Fruit fly (Drosophila melanogaster) whole organism: ENCODE results near the gene CG16710.

ENCODE experiments used
- CG8478 ChIP-seq: fragments of >200 bp; optimal IDR thresholded peaks from 2 replicates; lab custom pipeline; 2018; ENCODE audit warnings: inconsistent platforms
- Dll ChIP-seq: fragments of >200 bp; optimal IDR thresholded peaks from 2 replicates; lab custom pipeline; 2017
- EcR ChIP-seq, 2 experiments: fragments of >200 bp; optimal IDR thresholded peaks; 2 replicates each; lab custom pipeline; 2017; ENCODE audit warnings: missing biosample characterization in 2 of 2, missing genetic modification characterization in 2 of 2, missing genetic modification reagents in 2 of 2
- pan ChIP-seq: fragments of >200 bp; optimal IDR thresholded peaks from 2 replicates; lab custom pipeline; 2017
- psq ChIP-seq: fragments of >200 bp; optimal IDR thresholded peaks from 2 replicates; lab custom pipeline; 2017
- usp ChIP-seq: fragments of >200 bp; optimal IDR thresholded peaks from 2 replicates; lab custom pipeline; 2017; ENCODE audit warnings: missing biosample characterization, missing genetic modification characterization, mixed read lengths

Gene CG16710

DNA sequence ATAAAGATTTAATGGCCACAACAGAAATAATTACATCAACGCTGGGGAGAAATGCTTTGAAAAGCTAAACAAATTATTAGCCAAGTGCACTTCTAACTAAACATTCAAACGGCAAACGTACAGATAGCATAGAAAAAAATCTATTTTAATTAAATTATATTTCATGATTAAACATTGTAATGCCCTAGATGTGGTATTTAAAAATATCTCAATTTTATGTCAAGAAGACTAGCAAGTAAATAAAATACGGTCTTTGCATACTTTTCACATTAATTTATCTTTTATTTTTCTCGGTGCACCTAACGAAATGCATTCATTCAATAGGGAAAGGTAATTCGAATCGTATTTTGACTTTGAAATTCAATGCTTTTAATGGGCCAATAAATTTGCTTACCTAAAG is 22.7 kb upstream of the CG16710 start:
- TF ChIP-seq usp (GFP tag; lab: Kevin White, UChicago), result no peak
- TF ChIP-seq psq (lab: Kevin White, UChicago), result no peak
- TF ChIP-seq CG8478 (lab: Kevin White, UChicago), result no peak
- no peak for TF ChIP-seq pan (lab: Kevin White, UChicago)
- TF ChIP-seq Dll (lab: Kevin White, UChicago), result no peak
- TF ChIP-seq EcR (GFP tag; optimal IDR thresholded peaks at IDR 0.05; lab: Kevin White, UChicago), result no peak

DNA sequence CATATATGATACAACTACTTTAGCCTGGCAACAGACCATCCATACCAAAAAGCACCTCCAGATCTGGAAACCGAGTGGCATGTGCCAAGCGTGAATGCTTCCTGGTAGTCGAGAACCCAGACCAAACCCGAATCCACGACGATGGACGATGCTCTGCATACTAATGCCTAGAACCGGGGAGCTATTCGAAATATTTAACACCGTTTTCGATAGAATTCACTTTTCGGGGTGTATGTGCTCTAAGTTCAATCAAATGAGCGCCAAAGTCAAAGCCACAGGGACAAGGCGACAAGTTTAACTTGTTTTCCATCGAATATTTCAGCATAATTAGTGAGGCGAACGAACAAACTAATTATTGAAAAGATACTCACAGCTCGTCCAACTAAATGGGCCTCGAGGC is 19.5 kb upstream of the CG16710 start:
- TF ChIP-seq usp (GFP tag; lab: Kevin White, UChicago) (no peak), EcR (GFP tag; optimal IDR thresholded peaks at IDR 0.05; lab: Kevin White, UChicago) (no peak), psq (lab: Kevin White, UChicago) (no peak), pan (lab: Kevin White, UChicago) (no peak), Dll (lab: Kevin White, UChicago) (no peak)

DNA sequence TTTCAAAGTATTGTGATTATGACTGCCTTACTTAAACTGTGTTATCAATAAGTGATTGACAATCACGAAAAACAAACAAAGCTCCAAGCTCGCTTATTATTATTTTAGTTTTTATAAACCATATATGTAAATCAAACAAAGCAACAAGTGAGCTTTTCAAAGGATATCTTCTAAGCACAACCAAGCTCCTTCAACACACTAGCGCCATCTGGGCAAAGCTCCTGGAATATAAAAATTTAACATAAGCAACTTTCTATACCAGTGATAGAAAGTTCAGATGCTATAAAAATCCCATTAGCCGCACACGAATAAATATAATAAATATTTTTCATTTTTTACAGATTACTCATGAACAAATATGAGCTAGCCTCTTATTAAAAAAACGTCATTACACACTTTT is 17.9 kb upstream of the CG16710 start:
- TF ChIP-seq usp (GFP tag; lab: Kevin White, UChicago) (no peak), EcR (GFP tag; optimal IDR thresholded peaks at IDR 0.05; lab: Kevin White, UChicago) (no peak), Dll (lab: Kevin White, UChicago) (no peak), psq (lab: Kevin White, UChicago) (no peak), pan (lab: Kevin White, UChicago) (no peak), CG8478 (lab: Kevin White, UChicago) (no peak)

DNA sequence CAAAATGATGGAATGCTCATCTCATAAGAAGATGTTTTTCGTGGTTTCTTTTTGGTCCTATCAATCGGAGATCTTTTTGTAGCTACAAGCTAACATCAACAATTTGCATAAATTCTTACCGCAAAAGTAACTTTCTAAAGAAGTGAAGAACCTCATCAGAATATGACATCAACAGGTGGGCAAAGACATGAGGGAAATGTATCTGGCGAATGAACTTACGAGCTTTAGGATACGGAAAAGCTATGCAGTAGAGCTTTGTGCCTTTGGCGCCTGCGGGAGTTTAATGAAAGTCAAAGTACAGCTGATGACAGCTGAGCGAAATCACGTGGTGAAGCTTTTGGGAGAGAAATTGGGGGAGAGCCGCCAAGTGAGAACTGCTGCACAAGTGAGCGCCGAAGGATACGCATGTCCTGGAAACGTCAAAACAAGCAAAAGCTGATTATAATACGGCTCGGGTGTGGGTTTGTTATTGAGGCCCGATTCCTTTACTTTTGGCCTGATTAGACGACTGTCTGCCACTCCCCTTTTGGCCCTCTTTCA is 15.6 kb upstream of the CG16710 start:
- no peak for TF ChIP-seq usp (GFP tag; lab: Kevin White, UChicago)
- TF ChIP-seq Dll (lab: Kevin White, UChicago), result no peak
- no peak for TF ChIP-seq psq (lab: Kevin White, UChicago)

DNA sequence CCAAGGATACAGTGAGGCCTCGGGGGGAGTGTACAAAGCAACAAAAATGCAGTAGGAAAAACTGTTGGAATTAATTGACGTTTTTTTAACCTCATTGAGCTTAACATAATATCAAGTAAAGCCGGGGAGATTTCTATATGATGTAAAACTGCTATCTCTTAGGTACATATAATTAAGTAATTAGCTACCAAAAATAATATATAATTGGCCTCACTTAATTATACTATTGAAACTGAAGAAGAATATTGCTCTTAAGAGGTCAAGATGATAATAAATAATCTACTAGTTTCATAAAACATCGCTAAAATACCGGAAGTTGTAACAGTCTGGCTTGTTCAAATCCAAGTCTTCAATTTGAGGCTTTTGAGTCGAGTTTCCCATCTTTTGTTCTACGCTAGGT is 14.9 kb upstream of the CG16710 start:
- TF ChIP-seq EcR (GFP tag; optimal IDR thresholded peaks at IDR 0.05; lab: Kevin White, UChicago) (no peak), usp (GFP tag; lab: Kevin White, UChicago) (no peak), pan (lab: Kevin White, UChicago) (no peak)

DNA sequence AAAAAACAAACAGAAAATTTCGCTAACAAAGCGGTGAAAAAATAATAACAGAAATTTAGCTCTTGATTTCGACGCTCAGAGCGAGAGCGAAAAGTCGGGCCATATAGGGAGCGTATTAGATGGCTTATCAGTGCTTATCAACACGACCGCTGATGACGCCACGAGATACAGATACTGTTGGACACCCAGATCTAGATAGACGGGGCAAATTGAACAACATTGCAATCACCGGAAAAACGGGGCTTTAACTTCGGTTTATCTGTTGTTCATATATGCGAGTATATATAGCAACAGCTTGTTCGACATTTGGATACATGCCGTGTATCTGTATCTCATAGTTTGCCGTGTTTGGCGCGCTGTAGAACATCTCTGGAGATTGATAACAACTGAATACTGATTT is 13.7 kb upstream of the CG16710 start:
- no peak for TF ChIP-seq Dll (lab: Kevin White, UChicago)

DNA sequence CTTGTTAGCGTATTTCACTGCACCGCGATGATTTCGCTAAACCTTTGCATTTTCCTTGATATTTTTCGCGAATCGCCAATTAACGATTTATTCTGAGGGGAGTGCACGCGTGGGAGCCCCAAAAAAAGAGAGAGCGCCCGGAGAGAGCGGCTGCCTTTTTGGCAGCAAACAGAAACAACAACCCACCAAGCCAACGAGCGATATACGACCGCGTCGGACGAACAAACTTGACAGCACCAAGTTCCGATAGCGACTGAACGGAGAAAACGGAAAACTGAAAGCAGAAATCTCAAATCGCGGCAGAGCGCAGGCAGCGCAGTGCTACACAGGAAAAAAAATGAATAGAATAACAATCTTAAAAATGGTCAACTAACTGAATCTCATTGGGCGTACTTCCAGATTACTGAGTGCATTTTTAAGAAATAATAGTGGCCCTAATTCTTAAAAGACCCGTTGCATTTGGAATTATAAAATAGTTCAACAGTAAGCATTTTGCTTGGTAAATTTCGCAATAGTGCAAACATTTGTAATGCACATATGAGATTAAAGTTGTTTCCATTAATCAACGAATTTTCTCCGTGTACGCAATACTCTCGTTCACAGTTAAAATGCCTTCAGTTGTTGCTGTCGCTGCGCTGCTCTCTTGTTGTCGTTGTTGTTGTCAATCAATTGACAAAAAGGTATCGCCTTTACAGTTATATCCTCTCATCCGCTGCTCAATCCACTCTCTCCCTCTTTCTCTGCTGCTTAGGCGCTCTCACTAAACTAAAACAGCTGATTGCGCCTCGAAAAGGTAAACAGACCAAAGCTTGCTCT is 12.7 kb upstream of the CG16710 start, which contains the start of gene CG31145:
CG31145 (minus strand) TSS at position 259 of the 816 bp plus-strand sequence.
- TF ChIP-seq CG8478 (lab: Kevin White, UChicago) (no peak), pan (lab: Kevin White, UChicago) (peak; percentile 23), Dll (lab: Kevin White, UChicago) (peak; percentile 68)

DNA sequence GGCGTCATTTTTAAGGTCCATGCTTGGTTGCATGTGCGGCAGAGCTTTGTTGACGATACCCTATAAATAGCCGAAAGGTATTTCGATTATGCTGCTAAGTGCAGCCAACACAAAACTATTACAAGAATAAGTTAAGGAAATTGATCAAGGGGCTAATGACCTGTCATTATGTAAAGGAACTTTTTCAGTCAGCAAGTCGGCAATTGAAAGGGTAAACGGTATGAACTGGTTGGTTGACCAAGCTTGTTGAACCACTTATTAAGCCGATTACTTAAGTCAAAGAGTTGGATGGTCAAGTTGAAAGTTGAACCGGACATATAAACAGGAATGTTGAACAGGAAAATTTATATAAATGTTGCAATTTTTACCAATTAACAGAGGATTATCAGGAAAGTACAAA is 9.2 kb upstream of the CG16710 start:
- TF ChIP-seq EcR (GFP tag; optimal IDR thresholded peaks at IDR 0.05; lab: Kevin White, UChicago), result no peak
- TF ChIP-seq usp (GFP tag; lab: Kevin White, UChicago), result no peak
- no peak for TF ChIP-seq CG8478 (lab: Kevin White, UChicago)
- TF ChIP-seq Dll (lab: Kevin White, UChicago), result no peak

DNA sequence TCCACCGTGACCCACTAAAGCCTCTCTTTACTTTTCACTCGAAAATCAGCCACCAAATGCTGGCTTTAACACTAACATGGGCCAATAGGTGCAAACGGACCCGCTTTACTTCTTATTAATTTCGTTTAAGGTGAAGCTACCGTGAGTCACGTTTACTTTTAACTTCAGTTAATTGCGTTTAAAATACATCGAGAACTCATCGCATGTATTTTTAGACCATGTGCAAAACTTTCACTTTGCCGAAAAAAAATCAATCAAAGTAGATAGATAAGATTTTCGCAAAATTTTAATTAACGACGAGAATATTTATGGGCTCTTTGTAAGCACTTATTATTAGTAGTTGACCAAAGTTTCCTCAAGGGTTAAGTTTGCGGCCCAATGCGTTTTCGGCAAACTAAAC is 7.9 kb upstream of the CG16710 start:
- no peak for TF ChIP-seq CG8478 (lab: Kevin White, UChicago)
- no peak for TF ChIP-seq usp (GFP tag; lab: Kevin White, UChicago)
- TF ChIP-seq EcR (GFP tag; optimal IDR thresholded peaks at IDR 0.05; lab: Kevin White, UChicago), result no peak

DNA sequence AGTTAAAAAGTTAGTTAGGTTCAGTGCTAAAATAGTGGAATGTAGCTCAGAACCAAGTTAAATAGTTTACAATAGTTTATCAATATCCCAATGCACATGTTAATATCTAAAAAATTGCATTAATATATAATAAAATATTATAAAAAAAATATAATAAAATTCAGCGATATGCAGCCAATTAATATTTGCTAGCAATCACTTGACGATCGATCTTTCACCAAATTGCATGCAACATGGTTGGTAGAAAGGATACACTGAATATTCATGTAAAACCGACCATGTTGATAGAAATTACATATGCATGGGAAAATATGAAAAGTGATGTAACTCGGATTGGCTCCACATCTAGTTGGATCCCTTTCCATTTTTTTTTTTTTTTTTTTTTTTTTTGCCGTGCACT is 6.7 kb upstream of the CG16710 start:
- no peak for TF ChIP-seq usp (GFP tag; lab: Kevin White, UChicago)
- TF ChIP-seq CG8478 (lab: Kevin White, UChicago), result no peak

DNA sequence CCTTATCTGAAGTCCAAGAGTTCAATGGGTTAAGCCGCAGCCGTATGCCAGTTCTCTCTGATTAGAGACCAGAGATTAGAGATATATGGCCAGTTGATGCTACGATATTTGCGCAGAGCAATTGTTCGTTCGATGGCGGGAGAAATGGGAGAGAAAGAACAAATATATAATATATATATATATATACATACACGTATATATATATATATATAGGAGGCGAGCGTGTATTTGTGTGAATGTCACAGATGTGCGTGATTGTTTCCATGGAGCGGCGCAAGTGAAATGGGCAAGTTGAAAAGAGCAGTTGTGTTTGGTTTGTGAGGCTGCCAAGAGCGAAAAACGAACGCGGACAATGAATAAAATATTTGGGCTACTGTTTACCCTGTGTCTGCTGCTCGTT is 5.2 kb upstream of the CG16710 start, which contains the start of gene GILT3:
GILT3 (plus strand) TSS at position 301 of the 400 bp plus-strand sequence.
- no peak for TF ChIP-seq pan (lab: Kevin White, UChicago)
- TF ChIP-seq usp (GFP tag; lab: Kevin White, UChicago), result no peak
- no peak for TF ChIP-seq Dll (lab: Kevin White, UChicago)
- no peak for TF ChIP-seq CG8478 (lab: Kevin White, UChicago)
- no peak for TF ChIP-seq psq (lab: Kevin White, UChicago)
- TF ChIP-seq EcR (GFP tag; optimal IDR thresholded peaks at IDR 0.05; lab: Kevin White, UChicago), result no peak

DNA sequence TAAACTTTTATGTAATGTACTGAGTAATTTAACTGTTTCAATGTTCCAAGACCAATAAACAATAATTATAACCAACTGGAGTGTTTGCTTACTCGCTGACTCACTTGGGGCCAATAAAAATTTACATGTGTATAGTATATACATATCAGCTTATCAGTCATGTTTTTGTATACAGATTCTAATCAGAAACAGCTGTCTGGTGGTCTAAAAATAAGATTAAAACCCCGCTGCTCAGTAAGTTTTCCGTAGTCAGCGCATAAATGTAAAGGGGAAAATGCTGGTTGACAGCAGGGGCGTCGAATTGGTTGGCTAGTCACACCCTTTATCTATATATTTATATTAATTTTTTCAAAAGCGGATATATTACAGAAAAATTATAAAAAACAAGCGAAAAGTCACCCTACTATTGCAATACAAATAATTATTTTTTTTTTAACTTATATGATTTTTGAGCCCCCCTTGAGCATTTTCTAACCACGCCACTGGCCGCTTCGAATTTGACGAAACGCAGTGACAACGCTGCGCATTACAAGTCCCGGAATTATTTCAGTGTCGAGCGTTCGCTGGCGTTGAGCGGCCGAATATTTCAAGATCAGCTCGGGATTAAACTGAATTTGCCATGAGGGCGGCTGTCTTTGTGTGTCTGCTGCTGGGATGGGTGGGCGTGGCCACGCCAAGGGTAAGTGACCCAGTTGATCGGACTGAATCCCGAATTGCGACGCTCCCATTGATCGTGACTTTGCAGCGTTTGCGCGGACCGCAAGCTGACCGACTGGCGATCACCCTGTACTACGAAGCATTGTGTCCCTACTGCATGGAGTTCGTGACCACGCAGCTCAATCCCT is 3.7 kb upstream of the CG16710 start, which contains the start of gene GILT2:
GILT2 (plus strand) TSS at position 547 of the 845 bp plus-strand sequence.
- TF ChIP-seq Dll (lab: Kevin White, UChicago) (no peak), psq (lab: Kevin White, UChicago) (no peak), usp (GFP tag; lab: Kevin White, UChicago) (no peak), pan (lab: Kevin White, UChicago) (no peak), EcR (GFP tag; optimal IDR thresholded peaks at IDR 0.05; lab: Kevin White, UChicago) (no peak), CG8478 (lab: Kevin White, UChicago) (no peak)
